Fruit fly (Drosophila melanogaster): ENCODE data around the gene vrs.

The vrs gene

DNA sequence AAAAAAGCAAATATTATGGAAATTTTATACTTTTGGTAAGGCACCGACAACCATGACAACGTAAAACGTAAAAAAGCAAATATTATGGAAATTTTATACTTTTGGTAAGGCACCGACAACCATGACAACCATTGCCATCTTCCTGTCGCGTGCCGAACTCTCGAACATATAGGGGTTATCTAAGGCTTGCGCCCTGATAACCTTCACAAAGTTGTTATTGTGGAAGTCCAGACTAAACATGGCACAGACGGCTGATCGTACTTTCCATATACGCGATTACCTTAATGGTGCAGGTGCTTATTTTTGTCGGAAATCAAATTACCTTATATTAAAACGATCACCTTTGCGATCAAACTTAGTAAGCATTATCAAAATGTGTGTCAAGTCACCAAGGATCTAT lies 2.0 kb upstream of the vrs start:
- TF ChIP-seq fu2 (GFP tag; optimal IDR thresholded peaks at IDR 0.05) = no peak
- no peak for TF ChIP-seq Doc2 (GFP tag; IDR thresholded peaks at IDR 0.05)
- TF ChIP-seq CG9215 (GFP tag; IDR thresholded peaks at IDR 0.05) = no peak
- TF ChIP-seq Sry-δ (GFP tag; optimal IDR thresholded peaks at IDR 0.05) = no peak
- TF ChIP-seq CG18764 (GFP tag; optimal IDR thresholded peaks at IDR 0.05) = no peak
- no peak for TF ChIP-seq Usf (GFP tag; optimal IDR thresholded peaks at IDR 0.05)
- TF ChIP-seq rib (GFP tag; IDR thresholded peaks at IDR 0.05) = no peak
- peak; percentile 12 for TF ChIP-seq exex (tag; optimal IDR thresholded peaks at IDR 0.05)
- no peak for TF ChIP-seq esg (GFP tag; conservative IDR thresholded peaks at IDR 0.05)
- TF ChIP-seq CG7987 (GFP tag; optimal IDR thresholded peaks at IDR 0.05) = peak; percentile 29
- TF ChIP-seq gcm2 (GFP tag; optimal IDR thresholded peaks at IDR 0.05) = no peak
- no peak for TF ChIP-seq dysf (GFP tag; IDR thresholded peaks at IDR 0.05)

DNA sequence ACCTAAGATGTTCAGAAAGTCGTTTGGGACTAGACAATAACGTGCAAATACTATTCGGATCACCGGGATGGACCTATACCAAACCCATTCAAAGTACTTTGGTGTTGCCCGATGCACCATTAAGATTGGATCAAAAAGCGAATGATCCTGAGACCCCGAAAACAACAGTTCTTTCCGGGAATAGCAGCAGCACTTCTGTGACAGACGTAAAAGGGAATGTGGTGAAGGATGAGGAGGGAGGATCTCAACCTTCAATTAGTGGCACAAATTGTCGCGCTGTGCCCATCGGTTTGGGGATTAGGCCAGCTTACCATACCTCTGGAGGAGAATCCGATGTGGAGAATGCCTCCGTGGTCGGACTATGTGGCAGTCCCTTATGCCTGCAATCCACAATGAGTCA lies 891 bp downstream of the vrs start:
- TF ChIP-seq Ets65A (GFP tag) = peak; percentile 92
- TF ChIP-seq CG6272 (GFP tag; IDR thresholded peaks at IDR 0.05) = no peak
- no peak for TF ChIP-seq HmgD (GFP tag; optimal IDR thresholded peaks at IDR 0.05)
- TF ChIP-seq ranshi (GFP tag; IDR thresholded peaks at IDR 0.05) = no peak

DNA sequence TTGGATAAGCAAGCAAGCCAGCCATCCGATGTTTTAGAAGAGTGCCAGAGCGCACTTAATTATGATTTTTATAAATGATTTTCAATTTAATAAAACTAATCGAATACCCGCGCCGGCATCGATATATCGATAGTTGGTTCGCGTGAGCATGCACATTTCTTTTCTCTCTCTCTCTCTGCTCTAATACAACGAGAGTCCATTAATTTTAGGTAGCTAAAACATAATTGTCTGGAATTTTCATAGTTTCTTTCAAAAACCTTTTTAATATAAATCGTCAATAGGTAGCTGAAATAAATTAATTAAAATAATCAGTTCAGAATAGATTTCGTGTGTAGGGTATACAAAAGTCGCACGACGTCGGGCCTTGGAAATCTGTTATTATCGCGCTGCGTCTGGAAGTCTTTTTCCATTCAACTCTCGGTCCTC lies 1.4 kb downstream of the vrs start, which contains the start of gene CG18549:
CG18549 (plus strand) TSS at position 408 of the 426 bp plus-strand sequence.
- TF ChIP-seq Oli (tag; optimal IDR thresholded peaks at IDR 0.05) = peak; percentile 100
- TF ChIP-seq HmgD (GFP tag; optimal IDR thresholded peaks at IDR 0.05) = peak; percentile 98
- peak; percentile 99 for TF ChIP-seq CG10431 (GFP tag; optimal IDR thresholded peaks at IDR 0.05)
- TF ChIP-seq fd102C (GFP tag; optimal IDR thresholded peaks at IDR 0.05) = peak; percentile 92
- TF ChIP-seq E2f1 (GFP tag; IDR thresholded peaks at IDR 0.05) = peak; percentile 100
- TF ChIP-seq CG10321 (GFP tag; IDR thresholded peaks at IDR 0.05) = peak; percentile 91
- TF ChIP-seq Hand (GFP tag; optimal IDR thresholded peaks at IDR 0.05) = peak; percentile 99
- TF ChIP-seq CG4282 (GFP tag; optimal IDR thresholded peaks at IDR 0.05) = peak; percentile 96
- TF ChIP-seq CG11695 (GFP tag; IDR thresholded peaks at IDR 0.05) = peak; percentile 100
- peak; percentile 100 for TF ChIP-seq stc (GFP tag; IDR thresholded peaks at IDR 0.05)
- peak; percentile 94 for TF ChIP-seq CG6654 (GFP tag; optimal IDR thresholded peaks at IDR 0.05)
- TF ChIP-seq CG12071 (GFP tag; optimal IDR thresholded peaks at IDR 0.05) = peak; percentile 99
- TF ChIP-seq CG7963 (GFP tag; IDR thresholded peaks at IDR 0.05; ENCODE audit: partially characterized antibody) = peak; percentile 73; the same call in 2 of the 3 replicates
- no peak for TF ChIP-seq lov (optimal IDR thresholded peaks at IDR 0.05)
- peak; percentile 100 for TF ChIP-seq lov (GFP tag; IDR thresholded peaks at IDR 0.05)
- TF ChIP-seq Ets97D (GFP tag; optimal IDR thresholded peaks at IDR 0.05) = peak; percentile 96
- peak; percentile 100 for TF ChIP-seq HHEX (GFP tag; optimal IDR thresholded peaks at IDR 0.05)
- TF ChIP-seq CG3163 (GFP tag; optimal IDR thresholded peaks at IDR 0.05) = peak; percentile 92
- peak; percentile 100 for TF ChIP-seq nmo (GFP tag; optimal IDR thresholded peaks at IDR 0.05)
- TF ChIP-seq CG10274 (GFP tag; optimal IDR thresholded peaks at IDR 0.05) = peak; percentile 98
- peak; percentile 99 for TF ChIP-seq CG16815 (GFP tag; optimal IDR thresholded peaks at IDR 0.05)
- peak; percentile 100 for TF ChIP-seq CG3726 (GFP tag; IDR thresholded peaks at IDR 0.05)
- peak; percentile 100 for TF ChIP-seq lilli (GFP tag; optimal IDR thresholded peaks at IDR 0.05)
- peak; percentile 95 for TF ChIP-seq Nf-YC (tag; optimal IDR thresholded peaks at IDR 0.05)
- peak; percentile 100 for TF ChIP-seq rib (GFP tag; IDR thresholded peaks at IDR 0.05)
- TF ChIP-seq tgo (GFP tag; IDR thresholded peaks at IDR 0.05) = peak; percentile 100
- TF ChIP-seq CG18599 (GFP tag; optimal IDR thresholded peaks at IDR 0.05) = peak; percentile 100
- TF ChIP-seq CG8089 (GFP tag; optimal IDR thresholded peaks at IDR 0.05) = peak; percentile 99
- TF ChIP-seq zen (tag; optimal IDR thresholded peaks at IDR 0.05) = peak; percentile 100
- TF ChIP-seq salm (tag; optimal IDR thresholded peaks at IDR 0.05) = peak; percentile 100
- peak; percentile 62 for TF ChIP-seq tna (GFP tag; IDR thresholded peaks at IDR 0.05; ENCODE audit: partially characterized antibody)
- TF ChIP-seq CG8281 (tag; optimal IDR thresholded peaks at IDR 0.05) = peak; percentile 97
- TF ChIP-seq bowl (GFP tag; IDR thresholded peaks at IDR 0.05) = peak; percentile 100
- peak; percentile 100 for TF ChIP-seq Ptx1 (GFP tag; IDR thresholded peaks at IDR 0.05)
- TF ChIP-seq CG8388 (GFP tag; optimal IDR thresholded peaks at IDR 0.05) = peak; percentile 100
